Worm (Caenorhabditis elegans) whole organism, L4 larva: ENCODE measurements around the gene suca-1.

Source experiments
- F37D6.2 ChIP-seq: sonication (generic microtip); optimal IDR thresholded peaks from 2 replicates; lab custom pipeline; 2016; ENCODE audit warnings: mild to moderate bottlenecking, missing genetic modification characterization, missing compliant biosample characterization
- F44E2.7 ChIP-seq: fragments of 200-800 bp; sonication (Bioruptor generic); IDR thresholded peaks from 2 replicates; pipeline ENCODE4 v2.1.2; 2022; ENCODE audit warnings: missing genetic modification characterization, missing compliant biosample characterization
- T20F7.1 ChIP-seq: fragments of 200-800 bp; sonication (Bioruptor generic); optimal IDR thresholded peaks from 2 replicates; lab custom pipeline; 2018; ENCODE audit warnings: mild to moderate bottlenecking, missing genetic modification characterization, missing compliant biosample characterization
- T26A8.4 ChIP-seq: fragments of 200-800 bp; sonication (Bioruptor generic); IDR thresholded peaks from 2 replicates; pipeline ENCODE4 v1.3.6; 2022; ENCODE audit warnings: missing genetic modification characterization, missing compliant biosample characterization
- Y105C5A.15 ChIP-seq: fragments of 200-800 bp; sonication (Bioruptor generic); IDR thresholded peaks from 2 replicates; pipeline ENCODE4 v1.3.6; 2022; ENCODE audit warnings: missing genetic modification characterization, missing compliant biosample characterization
- aly-2 ChIP-seq: sonication (generic microtip); optimal IDR thresholded peaks from 2 replicates; lab custom pipeline; 2018; ENCODE audit warnings: missing biosample characterization, missing genetic modification characterization
- ama-1 ChIP-seq: fragments of 150-350 bp; optimal IDR thresholded peaks from 2 replicates; lab custom pipeline; 2014; ENCODE audit warnings: inconsistent platforms, mixed read lengths
- arid-1 ChIP-seq: fragments of 200-800 bp; sonication (Bioruptor generic); conservative IDR thresholded peaks from 2 replicates; pipeline ENCODE4 v1.3.6; 2022; ENCODE audit warnings: missing genetic modification reagents, missing genetic modification characterization, missing compliant biosample characterization
- ceh-20 ChIP-seq: fragments of 200-800 bp; sonication (Bioruptor generic); IDR thresholded peaks from 2 replicates; pipeline ENCODE4 v1.3.6; 2022; ENCODE audit warnings: missing genetic modification reagents, missing genetic modification characterization, missing compliant biosample characterization
- ceh-28 ChIP-seq: fragments of 150-350 bp; optimal IDR thresholded peaks from 2 replicates; lab custom pipeline; 2014; ENCODE audit warnings: missing biosample characterization, missing genetic modification reagents, missing genetic modification characterization
- ces-1 ChIP-seq: fragments of 150-350 bp; sonication (generic microtip); optimal IDR thresholded peaks from 4 replicates; lab custom pipeline; 2014; ENCODE audit warnings: missing biosample characterization, missing genetic modification reagents, missing genetic modification characterization
- daf-16 ChIP-seq, 3 experiments: sonication (generic microtip); optimal IDR thresholded peaks; 2 replicates each; lab custom pipeline; 2016 to 2017; ENCODE audit warnings: missing genetic modification characterization in 3 of 3, missing genetic modification reagents in 3 of 3, mild to moderate bottlenecking in 2 of 3, missing compliant biosample characterization in 2 of 3, missing biosample characterization in 1 of 3, moderate library complexity in 1 of 3
- dmd-6 ChIP-seq: fragments of 200-800 bp; sonication (Bioruptor generic); IDR thresholded peaks from 2 replicates; pipeline ENCODE4 v1.3.6; 2022; ENCODE audit warnings: missing genetic modification reagents, missing genetic modification characterization, missing compliant biosample characterization
- dmd-8 ChIP-seq: fragments of 200-800 bp; sonication (Bioruptor generic); IDR thresholded peaks from 2 replicates; pipeline ENCODE4 v1.3.6; 2022; ENCODE audit warnings: missing genetic modification characterization, missing compliant biosample characterization
- dpl-1 ChIP-seq: fragments of 150-350 bp; optimal IDR thresholded peaks from 2 replicates; lab custom pipeline; 2014; ENCODE audit warnings: missing biosample characterization, missing genetic modification reagents, missing genetic modification characterization
- dve-1 ChIP-seq: sonication (generic microtip); optimal IDR thresholded peaks from 2 replicates; lab custom pipeline; 2017; ENCODE audit warnings: antibody characterized with exemption, mild to moderate bottlenecking, missing genetic modification characterization, missing compliant biosample characterization; ENCODE audit not compliant: insufficient read depth
- egl-43 ChIP-seq: fragments of 200-800 bp; sonication (Bioruptor generic); IDR thresholded peaks from 2 replicates; pipeline ENCODE4 v1.3.6; 2022; ENCODE audit warnings: missing genetic modification reagents, missing genetic modification characterization, missing compliant biosample characterization
- fkh-10 ChIP-seq: fragments of 150-350 bp; optimal IDR thresholded peaks from 2 replicates; lab custom pipeline; 2014; ENCODE audit warnings: missing biosample characterization, missing genetic modification reagents, missing genetic modification characterization
- hlh-11 ChIP-seq: fragments of 200-800 bp; sonication (Bioruptor generic); optimal IDR thresholded peaks from 2 replicates; lab custom pipeline; 2018; ENCODE audit warnings: mild to moderate bottlenecking, missing genetic modification characterization, missing compliant biosample characterization
- hlh-30 ChIP-seq: sonication (generic microtip); optimal IDR thresholded peaks from 2 replicates; lab custom pipeline; 2017; ENCODE audit warnings: antibody characterized with exemption, mild to moderate bottlenecking, missing genetic modification characterization, missing compliant biosample characterization; ENCODE audit not compliant: insufficient read depth
- lin-1 ChIP-seq: fragments of 200-800 bp; sonication (Bioruptor generic); IDR thresholded peaks from 2 replicates; pipeline ENCODE4 v1.3.6; 2022; ENCODE audit warnings: missing genetic modification reagents, missing genetic modification characterization, missing compliant biosample characterization
- lir-3 ChIP-seq: sonication (generic microtip); optimal IDR thresholded peaks from 2 replicates; lab custom pipeline; 2016; ENCODE audit warnings: mild to moderate bottlenecking, missing genetic modification characterization, missing compliant biosample characterization
- madf-5 ChIP-seq, 2 experiments: fragments of 200-800 bp; sonication (Bioruptor generic); IDR thresholded peaks; 2 replicates each; pipeline ENCODE4 v1.3.6; 2022; ENCODE audit warnings: missing compliant biosample characterization in 2 of 2, missing genetic modification characterization in 2 of 2
- madf-9 ChIP-seq: fragments of 200-800 bp; sonication (Bioruptor generic); conservative IDR thresholded peaks from 2 replicates; pipeline ENCODE4 v1.3.6; 2022; ENCODE audit warnings: missing genetic modification reagents, missing genetic modification characterization, missing compliant biosample characterization
- mdl-1 ChIP-seq, 2 experiments: fragments of 150-350 bp in 1 of 2; sonication (generic microtip) in 1 of 2; optimal IDR thresholded peaks; 2 replicates each; lab custom pipeline; 2014 to 2017; ENCODE audit warnings: missing biosample characterization in 2 of 2, missing genetic modification characterization in 2 of 2
- mes-2 ChIP-seq: sonication (generic microtip); optimal IDR thresholded peaks from 2 replicates; lab custom pipeline; 2016; ENCODE audit warnings: missing genotype, mild to moderate bottlenecking, missing genetic modification characterization, missing compliant biosample characterization; ENCODE audit not compliant: poor library complexity, severe bottlenecking
- mxl-3 ChIP-seq: fragments of 200-800 bp; sonication (Bioruptor generic); optimal IDR thresholded peaks from 2 replicates; lab custom pipeline; 2018; ENCODE audit warnings: mild to moderate bottlenecking, missing genetic modification characterization, missing compliant biosample characterization
- nhr-102 ChIP-seq: sonication (generic microtip); optimal IDR thresholded peaks from 2 replicates; lab custom pipeline; 2016; ENCODE audit warnings: mild to moderate bottlenecking, missing genetic modification characterization, moderate library complexity, missing compliant biosample characterization
- nhr-237 ChIP-seq: sonication (generic microtip); optimal IDR thresholded peaks from 2 replicates; lab custom pipeline; 2017; ENCODE audit warnings: missing biosample characterization, missing genetic modification characterization
- nhr-28 ChIP-seq: fragments of 150-350 bp; optimal IDR thresholded peaks from 2 replicates; lab custom pipeline; 2014; ENCODE audit warnings: missing biosample characterization, missing genetic modification characterization
- nhr-48 ChIP-seq: sonication (generic microtip); optimal IDR thresholded peaks from 2 replicates; lab custom pipeline; 2016; ENCODE audit warnings: mild to moderate bottlenecking, missing genetic modification characterization, missing compliant biosample characterization
- php-3 ChIP-seq: fragments of 200-800 bp; sonication (Bioruptor generic); IDR thresholded peaks from 2 replicates; pipeline ENCODE4 v1.3.6; 2022; ENCODE audit warnings: missing genetic modification reagents, missing genetic modification characterization, missing compliant biosample characterization
- pqm-1 ChIP-seq: sonication (generic microtip); optimal IDR thresholded peaks from 2 replicates; lab custom pipeline; 2017; ENCODE audit warnings: missing biosample characterization, missing genetic modification characterization
- skn-1 ChIP-seq: fragments of 150-350 bp; optimal IDR thresholded peaks from 2 replicates; lab custom pipeline; 2014; ENCODE audit warnings: missing biosample characterization, missing genetic modification characterization
- tag-97 ChIP-seq: fragments of 200-800 bp; sonication (Bioruptor generic); IDR thresholded peaks from 2 replicates; pipeline ENCODE4 v1.3.6; 2022; ENCODE audit warnings: missing genetic modification characterization, missing compliant biosample characterization
- tra-1 ChIP-seq: fragments of 200-800 bp; sonication (Bioruptor generic); IDR thresholded peaks from 2 replicates; pipeline ENCODE4 v1.3.6; 2022; ENCODE audit warnings: missing genetic modification reagents, missing genetic modification characterization, missing compliant biosample characterization
- unc-130 ChIP-seq: sonication (generic microtip); optimal IDR thresholded peaks from 2 replicates; lab custom pipeline; 2016; ENCODE audit warnings: missing genetic modification reagents, missing genetic modification characterization, missing compliant biosample characterization
- unc-39 ChIP-seq: sonication (generic microtip); optimal IDR thresholded peaks from 2 replicates; lab custom pipeline; 2017; ENCODE audit warnings: missing biosample characterization, missing genetic modification characterization
- unc-62 ChIP-seq, 3 experiments: fragments of 150-350 bp in 1 of 3; sonication (generic microtip); optimal IDR thresholded peaks in 2 of 3; peaks in 1 of 3; 1 replicate in 1 of 3; 2 replicates in 2 of 3; lab custom pipeline; 2014 to 2017; ENCODE audit warnings: missing biosample characterization in 3 of 3, missing genetic modification characterization in 3 of 3, missing genetic modification reagents in 3 of 3, missing genotype in 1 of 3
- vab-7 ChIP-seq: fragments of 200-800 bp; sonication (Bioruptor generic); IDR thresholded peaks from 2 replicates; pipeline ENCODE4 v1.3.6; 2022; ENCODE audit warnings: missing genetic modification reagents, missing genetic modification characterization, missing compliant biosample characterization
- zip-2 ChIP-seq: fragments of 150-350 bp; optimal IDR thresholded peaks from 2 replicates; lab custom pipeline; 2014; ENCODE audit warnings: missing biosample characterization, missing genetic modification characterization
- ztf-7 ChIP-seq: fragments of 150-350 bp; optimal IDR thresholded peaks from 2 replicates; lab custom pipeline; 2014; ENCODE audit warnings: missing biosample characterization, missing genetic modification characterization

Gene suca-1

DNA sequence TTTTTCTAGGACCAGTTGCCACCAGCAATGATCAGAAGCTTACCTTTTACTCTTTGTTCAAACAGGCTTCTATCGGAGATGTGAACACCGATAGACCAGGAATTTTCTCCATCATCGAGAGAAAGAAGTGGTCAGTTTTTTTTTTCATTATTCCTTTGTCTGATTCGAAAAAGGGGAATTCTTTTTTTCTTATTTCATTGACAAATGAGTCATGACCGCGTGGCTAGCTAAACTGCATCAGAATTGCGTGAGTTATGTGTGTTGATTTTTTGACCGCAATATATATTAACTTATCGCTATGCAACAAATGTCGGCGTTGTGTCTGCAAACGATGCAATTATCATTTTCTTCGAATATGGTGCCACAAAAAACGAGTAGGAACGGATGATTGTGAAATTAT lies 3.5 kb upstream of the suca-1 start:
- TF ChIP-seq dmd-6 (GFP tag; lab: Robert Waterston, UW) (peak; percentile 32; the same call in 1 of the 2 replicates), unc-62 (GFP tag; optimal IDR thresholded peaks at IDR 0.05 in 1 of 2; lab: Kevin White, UChicago) (peak in 1 of 2 experiments; percentile 45), unc-62 (tag; optimal IDR thresholded peaks at IDR 0.05; lab: Kevin White, UChicago) (no peak), F44E2.7 (GFP tag; lab: Robert Waterston, UW) (no peak), fkh-10 (GFP tag; lab: Kevin White, UChicago) (no peak), lir-3 (no peak), mxl-3 (GFP tag; lab: Kevin White, UChicago) (peak; percentile 33), ceh-20 (GFP tag; lab: Robert Waterston, UW) (0 out of 2 replicates have a peak, but pooled peaks have one; percentile 27), nhr-48 (tag; lab: Kevin White, UChicago) (peak; percentile 53), unc-130 (GFP tag; lab: Kevin White, UChicago) (no peak), dpl-1 (GFP tag; lab: Kevin White, UChicago) (no peak), dmd-8 (no peak), php-3 (GFP tag; lab: Robert Waterston, UW) (no peak), Y105C5A.15 (GFP tag; lab: Robert Waterston, UW) (no peak), hlh-30 (peak; percentile 6), skn-1 (tag; lab: Kevin White, UChicago) (no peak), madf-9 (GFP tag; lab: Robert Waterston, UW) (no peak), ceh-28 (no peak), ces-1 (GFP tag; lab: Kevin White, UChicago) (no peak), dve-1 (tag; lab: Kevin White, UChicago) (peak; percentile 39), aly-2 (no peak), mdl-1 (tag; optimal IDR thresholded peaks at IDR 0.05; lab: Kevin White, UChicago) (peak in 1 of 2 experiments; percentile 77), hlh-11 (tag; lab: Kevin White, UChicago) (peak; percentile 45), tag-97 (GFP tag; lab: Robert Waterston, UW) (no peak)

DNA sequence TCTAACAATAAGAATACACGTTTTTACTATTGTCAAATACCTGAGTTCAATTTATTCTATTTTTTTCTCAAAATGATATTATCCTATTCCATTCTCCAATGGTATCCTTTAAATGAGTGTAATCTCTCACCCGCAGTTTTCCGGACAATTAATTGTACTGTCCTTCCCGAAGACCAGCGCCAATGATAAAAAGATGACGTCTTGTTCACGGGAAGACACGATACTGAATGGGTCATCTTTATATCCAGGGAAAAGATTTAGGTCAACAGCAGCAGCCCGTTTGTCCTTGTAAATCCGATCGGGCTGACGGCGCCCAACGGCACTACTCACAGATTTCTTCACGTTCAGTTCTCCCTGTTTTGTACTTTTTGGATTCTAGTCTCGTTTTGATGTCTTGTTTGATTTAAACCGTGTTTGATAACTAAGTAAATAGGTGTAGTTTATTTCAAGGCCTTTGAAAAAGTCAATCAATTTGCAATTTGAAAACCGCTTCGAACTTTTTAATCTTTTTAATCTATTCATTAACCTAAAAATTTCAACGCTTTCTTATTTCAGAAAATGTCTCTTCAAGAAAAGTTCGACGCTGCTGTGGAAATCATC lies 2.9 kb upstream of the suca-1 start, which contains the start of gene acbp-3:
TSS of gene acbp-3 (plus strand) at position 550 of the 600 bp plus-strand sequence.
- TF ChIP-seq T26A8.4 (GFP tag; lab: Robert Waterston, UW) (no peak), ces-1 (GFP tag; lab: Kevin White, UChicago) (no peak), nhr-237 (no peak), pqm-1 (tag; lab: Kevin White, UChicago) (no peak), unc-62 (GFP tag; optimal IDR thresholded peaks at IDR 0.05 in 1 of 2; lab: Kevin White, UChicago) (no peak), unc-62 (tag; optimal IDR thresholded peaks at IDR 0.05; lab: Kevin White, UChicago) (no peak), arid-1 (GFP tag; lab: Robert Waterston, UW) (no peak), vab-7 (no peak), egl-43 (GFP tag; lab: Robert Waterston, UW) (no peak), lin-1 (GFP tag; lab: Robert Waterston, UW) (no peak), hlh-30 (no peak), T20F7.1 (GFP tag; lab: Kevin White, UChicago) (no peak)

DNA sequence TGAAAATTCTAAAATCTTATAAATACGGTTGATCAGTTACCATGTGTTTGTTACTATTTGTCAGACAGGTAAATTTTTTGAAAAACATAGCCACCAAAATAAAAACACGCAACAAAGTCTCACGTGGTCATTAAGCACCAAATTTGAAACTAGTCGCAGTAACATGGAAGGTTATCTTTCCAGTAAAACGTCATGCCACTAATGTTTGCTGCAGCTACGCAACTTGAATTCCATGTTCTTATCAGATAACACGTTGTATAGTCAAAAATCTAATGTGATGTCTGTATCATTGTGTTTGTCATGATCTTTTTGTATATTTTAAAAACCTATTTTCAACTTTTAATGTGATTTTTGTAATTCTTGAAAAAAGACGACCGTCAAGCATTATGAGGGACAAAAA lies 1.9 kb upstream of the suca-1 start:
- peak; percentile 24 for TF ChIP-seq zip-2 (tag; lab: Kevin White, UChicago)
- no peak for TF ChIP-seq F37D6.2 (tag; lab: Kevin White, UChicago)
- peak; percentile 74 for TF ChIP-seq lin-1 (GFP tag; lab: Robert Waterston, UW)
- no peak for TF ChIP-seq ama-1
- TF ChIP-seq nhr-28 (tag; lab: Kevin White, UChicago) = peak; percentile 78
- no peak for TF ChIP-seq unc-39 (tag; lab: Kevin White, UChicago)
- peak; percentile 43 for TF ChIP-seq nhr-48 (tag; lab: Kevin White, UChicago)
- TF ChIP-seq unc-62 (GFP tag; optimal IDR thresholded peaks at IDR 0.05 in 1 of 2; lab: Kevin White, UChicago) = peak in 1 of 2 experiments; percentile 66
- TF ChIP-seq unc-62 (tag; optimal IDR thresholded peaks at IDR 0.05; lab: Kevin White, UChicago) = no peak
- peak; percentile 5 for TF ChIP-seq nhr-102 (tag; lab: Kevin White, UChicago)
- TF ChIP-seq daf-16 (GFP tag; optimal IDR thresholded peaks at IDR 0.05; lab: Kevin White, UChicago) = no peak
- TF ChIP-seq daf-16 (tag; optimal IDR thresholded peaks at IDR 0.05; lab: Kevin White, UChicago) = peak; percentile 90
- peak; percentile 86 for TF ChIP-seq dve-1 (tag; lab: Kevin White, UChicago)
- TF ChIP-seq mdl-1 (tag; optimal IDR thresholded peaks at IDR 0.05; lab: Kevin White, UChicago) = peak in 1 of 2 experiments; percentile 73
- peak; percentile 79 for TF ChIP-seq dmd-6 (GFP tag; lab: Robert Waterston, UW)
- TF ChIP-seq hlh-11 (tag; lab: Kevin White, UChicago) = peak; percentile 83
- peak; percentile 66 for TF ChIP-seq hlh-30
- peak; percentile 79 for TF ChIP-seq pqm-1 (tag; lab: Kevin White, UChicago)
- TF ChIP-seq mes-2 = no peak
- no peak for TF ChIP-seq dpl-1 (GFP tag; lab: Kevin White, UChicago)
- peak; percentile 61; the same call in 1 of the 2 replicates for TF ChIP-seq php-3 (GFP tag; lab: Robert Waterston, UW)
- TF ChIP-seq dmd-8 = no peak
- no peak for TF ChIP-seq madf-5 (GFP tag; IDR thresholded peaks at IDR 0.05; lab: Robert Waterston, UW)
- TF ChIP-seq mxl-3 (GFP tag; lab: Kevin White, UChicago) = peak; percentile 67
- TF ChIP-seq tra-1 (GFP tag; lab: Robert Waterston, UW) = 0 out of 2 replicates have a peak, but pooled peaks have one; percentile 23
- TF ChIP-seq ztf-7 (tag; lab: Kevin White, UChicago) = peak; percentile 24
